Worm (Caenorhabditis elegans) whole organism, L4 larva: ENCODE data around the gene F28F9.3.

Experiments
- D1046.2 ChIP-seq: fragments of 200-800 bp; sonication (Bioruptor generic); IDR thresholded peaks from 2 replicates; pipeline ENCODE4 v1.3.6; 2022; ENCODE audit warnings: missing genetic modification characterization, missing compliant biosample characterization
- ZK546.5 ChIP-seq, 2 experiments: sonication (generic microtip); optimal IDR thresholded peaks; 2 replicates each; lab custom pipeline; 2017; ENCODE audit warnings: missing biosample characterization in 2 of 2, missing genetic modification characterization in 2 of 2
- aha-1 ChIP-seq: fragments of 150-350 bp; peaks from one replicate; lab custom pipeline; 2014; ENCODE audit warnings: missing biosample characterization, missing genetic modification characterization
- ama-1 ChIP-seq: fragments of 150-350 bp; optimal IDR thresholded peaks from 2 replicates; lab custom pipeline; 2014; ENCODE audit warnings: inconsistent platforms, mixed read lengths
- attf-4 ChIP-seq: sonication (generic microtip); optimal IDR thresholded peaks from 3 replicates; lab custom pipeline; 2017; ENCODE audit warnings: missing biosample characterization, missing genetic modification characterization
- ceh-20 ChIP-seq: fragments of 200-800 bp; sonication (Bioruptor generic); IDR thresholded peaks from 2 replicates; pipeline ENCODE4 v1.3.6; 2022; ENCODE audit warnings: missing genetic modification reagents, missing genetic modification characterization, missing compliant biosample characterization
- ceh-28 ChIP-seq: fragments of 150-350 bp; optimal IDR thresholded peaks from 2 replicates; lab custom pipeline; 2014; ENCODE audit warnings: missing biosample characterization, missing genetic modification reagents, missing genetic modification characterization
- ctbp-1 ChIP-seq: fragments of 200-800 bp; sonication (Bioruptor generic); IDR thresholded peaks from 2 replicates; pipeline ENCODE4 v1.3.6; 2022; ENCODE audit warnings: missing genetic modification reagents, missing genetic modification characterization, missing compliant biosample characterization
- daf-16 ChIP-seq, 3 experiments: sonication (generic microtip); optimal IDR thresholded peaks; 2 replicates each; lab custom pipeline; 2016 to 2017; ENCODE audit warnings: missing genetic modification characterization in 3 of 3, missing genetic modification reagents in 3 of 3, mild to moderate bottlenecking in 2 of 3, missing compliant biosample characterization in 2 of 3, missing biosample characterization in 1 of 3, moderate library complexity in 1 of 3
- daf-19 ChIP-seq: fragments of 200-800 bp; sonication (Bioruptor generic); conservative IDR thresholded peaks from 2 replicates; pipeline ENCODE4 v1.3.6; 2022; ENCODE audit warnings: missing genetic modification characterization, missing compliant biosample characterization
- dmd-8 ChIP-seq: fragments of 200-800 bp; sonication (Bioruptor generic); IDR thresholded peaks from 2 replicates; pipeline ENCODE4 v1.3.6; 2022; ENCODE audit warnings: missing genetic modification characterization, missing compliant biosample characterization
- dve-1 ChIP-seq: sonication (generic microtip); optimal IDR thresholded peaks from 2 replicates; lab custom pipeline; 2017; ENCODE audit warnings: antibody characterized with exemption, mild to moderate bottlenecking, missing genetic modification characterization, missing compliant biosample characterization; ENCODE audit not compliant: insufficient read depth
- hmg-1.1 ChIP-seq: fragments of 200-800 bp; sonication (Bioruptor generic); IDR thresholded peaks from 2 replicates; pipeline ENCODE4 v1.3.6; 2022; ENCODE audit warnings: missing genetic modification reagents, missing genetic modification characterization, missing compliant biosample characterization
- madf-9 ChIP-seq: fragments of 200-800 bp; sonication (Bioruptor generic); conservative IDR thresholded peaks from 2 replicates; pipeline ENCODE4 v1.3.6; 2022; ENCODE audit warnings: missing genetic modification reagents, missing genetic modification characterization, missing compliant biosample characterization
- mdl-1 ChIP-seq, 2 experiments: fragments of 150-350 bp in 1 of 2; sonication (generic microtip) in 1 of 2; optimal IDR thresholded peaks; 2 replicates each; lab custom pipeline; 2014 to 2017; ENCODE audit warnings: missing biosample characterization in 2 of 2, missing genetic modification characterization in 2 of 2
- mep-1 ChIP-seq: fragments of 150-350 bp; sonication (generic microtip); optimal IDR thresholded peaks from 3 replicates; lab custom pipeline; 2014; ENCODE audit warnings: missing biosample characterization, missing genetic modification characterization
- mes-2 ChIP-seq: sonication (generic microtip); optimal IDR thresholded peaks from 2 replicates; lab custom pipeline; 2016; ENCODE audit warnings: missing genotype, mild to moderate bottlenecking, missing genetic modification characterization, missing compliant biosample characterization; ENCODE audit not compliant: poor library complexity, severe bottlenecking
- mxl-2 ChIP-seq: fragments of 200-800 bp; sonication (Bioruptor generic); conservative IDR thresholded peaks from 2 replicates; pipeline ENCODE4 v1.3.6; 2022; ENCODE audit warnings: missing genetic modification reagents, missing genetic modification characterization, missing compliant biosample characterization
- nhr-6 ChIP-seq: fragments of 150-350 bp; optimal IDR thresholded peaks from 2 replicates; lab custom pipeline; 2014; ENCODE audit warnings: missing biosample characterization, missing genetic modification characterization
- pha-4 ChIP-seq, 2 experiments: fragments of 150-350 bp in 1 of 2; fragments of 200-800 bp in 1 of 2; sonication (Bioruptor generic) in 1 of 2; IDR thresholded peaks in 1 of 2; optimal IDR thresholded peaks in 1 of 2; 2 replicates each; pipeline versions ENCODE4 v1.3.6 to Lab custom; 2014 to 2022; ENCODE audit warnings: missing genetic modification characterization in 2 of 2, missing genetic modification reagents in 2 of 2, missing biosample characterization in 1 of 2, missing compliant biosample characterization in 1 of 2
- php-3 ChIP-seq: fragments of 200-800 bp; sonication (Bioruptor generic); IDR thresholded peaks from 2 replicates; pipeline ENCODE4 v1.3.6; 2022; ENCODE audit warnings: missing genetic modification reagents, missing genetic modification characterization, missing compliant biosample characterization
- rbr-2 ChIP-seq: sonication (generic microtip); optimal IDR thresholded peaks from 2 replicates; lab custom pipeline; 2016; ENCODE audit warnings: missing genotype, missing genetic modification characterization, missing compliant biosample characterization
- saeg-2 ChIP-seq: fragments of 200-800 bp; sonication (Bioruptor generic); IDR thresholded peaks from 2 replicates; pipeline ENCODE4 v1.3.6; 2022; ENCODE audit warnings: missing genetic modification reagents, missing genetic modification characterization, missing compliant biosample characterization
- snpc-1.2 ChIP-seq: fragments of 200-800 bp; sonication (Bioruptor generic); IDR thresholded peaks from 2 replicates; pipeline ENCODE4 v1.3.6; 2022; ENCODE audit warnings: missing genetic modification reagents, missing genetic modification characterization, missing compliant biosample characterization
- snpc-4 ChIP-seq: fragments of 150-350 bp; optimal IDR thresholded peaks from 2 replicates; lab custom pipeline; 2014; ENCODE audit warnings: missing biosample characterization, missing genetic modification characterization
- spr-1 ChIP-seq: sonication (generic microtip); optimal IDR thresholded peaks from 2 replicates; lab custom pipeline; 2016; ENCODE audit warnings: mild to moderate bottlenecking, missing genetic modification characterization, missing compliant biosample characterization
- spr-3 ChIP-seq: fragments of 200-800 bp; sonication (Bioruptor generic); optimal IDR thresholded peaks from 2 replicates; lab custom pipeline; 2018; ENCODE audit warnings: mild to moderate bottlenecking, missing genetic modification characterization, missing compliant biosample characterization
- tag-97 ChIP-seq: fragments of 200-800 bp; sonication (Bioruptor generic); IDR thresholded peaks from 2 replicates; pipeline ENCODE4 v1.3.6; 2022; ENCODE audit warnings: missing genetic modification characterization, missing compliant biosample characterization
- zag-1 ChIP-seq: fragments of 150-350 bp; optimal IDR thresholded peaks from 2 replicates; lab custom pipeline; 2014; ENCODE audit warnings: missing biosample characterization, missing genetic modification characterization
- zip-11 ChIP-seq: fragments of 200-800 bp; sonication (Bioruptor generic); IDR thresholded peaks from 2 replicates; pipeline ENCODE4 v1.3.6; 2022; ENCODE audit warnings: missing genetic modification characterization, missing compliant biosample characterization

F28F9.3 gene

ce11 chrIV:3827724-3828123 lies 1.0 kb downstream of the F28F9.3 start:
- TF ChIP-seq rbr-2 (tag; lab: Kevin White, UChicago) (no peak), mdl-1 (tag; optimal IDR thresholded peaks at IDR 0.05; lab: Kevin White, UChicago) (peak in 1 of 2 experiments; percentile 15)

DNA sequence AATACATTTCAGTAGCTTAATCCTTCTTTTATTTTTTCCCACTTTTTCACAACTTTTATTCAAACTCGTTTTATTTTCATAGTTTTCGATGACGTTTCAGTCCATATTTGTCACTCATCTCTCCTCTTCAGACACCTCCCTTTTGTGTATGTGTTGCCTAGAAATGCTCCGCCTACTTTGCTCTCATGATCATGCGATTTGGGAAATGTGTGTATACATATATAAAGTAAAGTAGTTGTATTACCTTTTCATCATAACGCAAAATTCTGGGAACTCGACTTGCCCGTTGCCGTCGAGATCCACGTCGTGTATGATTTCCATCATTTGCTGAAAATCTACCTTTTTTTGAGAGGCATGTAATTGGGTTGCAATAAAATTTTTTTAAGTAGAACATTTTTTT lies 5.3 kb downstream of the F28F9.3 start:
- TF ChIP-seq mes-2 (tag; lab: Kevin White, UChicago): no peak
- TF ChIP-seq zip-11: no peak
- TF ChIP-seq pha-4 (GFP tag; IDR thresholded peaks at IDR 0.05; lab: Robert Waterston, UW): no peak
- no peak for TF ChIP-seq pha-4 (tag; optimal IDR thresholded peaks at IDR 0.05; lab: Kevin White, UChicago)
- no peak for TF ChIP-seq zag-1 (tag; lab: Kevin White, UChicago)
- TF ChIP-seq, all 104 proteins: peak for 0

ce11 chrIV:3833778-3834177 lies 7.1 kb downstream of the F28F9.3 start:
- TF ChIP-seq mep-1: no peak
- TF ChIP-seq aha-1 (tag; lab: Kevin White, UChicago): peak; percentile 83

- no peak for TF ChIP-seq daf-16 (GFP tag; optimal IDR thresholded peaks at IDR 0.05; lab: Kevin White, UChicago)
- TF ChIP-seq daf-16 (tag; optimal IDR thresholded peaks at IDR 0.05; lab: Kevin White, UChicago): no peak
- TF ChIP-seq mxl-2 (GFP tag; lab: Robert Waterston, UW): no peak
- TF ChIP-seq madf-9 (GFP tag; lab: Robert Waterston, UW): no peak
Measured at ce11 chrIV:3835065-3835464, 8.4 kb downstream of the F28F9.3 start, which contains the start of gene cal-3. TSS of gene cal-3 (minus strand) at chrIV:3835165.

ce11 chrIV:3838687-3839086 lies 12.0 kb downstream of the F28F9.3 start:
- TF ChIP-seq dmd-8 (GFP tag; lab: Robert Waterston, UW): no peak
- TF ChIP-seq tag-97 (GFP tag; lab: Robert Waterston, UW): no peak

DNA sequence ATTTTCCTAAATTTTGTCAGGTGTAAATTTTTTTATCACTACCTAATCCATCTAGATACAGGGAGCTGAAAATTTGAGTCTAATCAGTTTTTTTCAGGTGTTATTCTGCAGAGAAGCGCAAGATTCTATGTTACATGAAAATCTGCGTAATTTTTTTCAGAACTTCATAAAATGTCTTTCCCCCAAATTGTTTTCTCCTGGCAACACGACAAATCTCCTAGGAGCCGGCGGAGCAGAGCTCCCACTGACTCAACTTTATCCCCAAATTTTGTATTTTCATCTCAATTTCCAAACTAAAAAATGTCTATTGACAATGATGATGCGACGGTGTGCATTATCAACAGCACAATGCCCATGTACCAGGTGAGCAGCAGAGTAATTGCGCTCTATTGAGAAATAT lies 12.7 kb downstream of the F28F9.3 start, which contains the start of gene F28F9.2:
Gene F28F9.2 (plus strand): TSS at position 301 of the 400 bp plus-strand sequence.
- TF ChIP-seq saeg-2 (GFP tag; lab: Robert Waterston, UW): no peak
- no peak for TF ChIP-seq spr-1 (tag; lab: Kevin White, UChicago)
- TF ChIP-seq ceh-28 (tag; lab: Kevin White, UChicago): no peak
- TF ChIP-seq ama-1 (lab: Kevin White, UChicago): no peak
- TF ChIP-seq daf-19: no peak
- no peak for TF ChIP-seq attf-4 (tag; lab: Kevin White, UChicago)
- no peak for TF ChIP-seq ctbp-1
- no peak for TF ChIP-seq ceh-20
- TF ChIP-seq snpc-1.2: no peak
- TF ChIP-seq madf-9 (GFP tag; lab: Robert Waterston, UW): no peak
- TF ChIP-seq hmg-1.1 (GFP tag; lab: Robert Waterston, UW): no peak
- no peak for TF ChIP-seq dve-1 (tag; lab: Kevin White, UChicago)
- TF ChIP-seq nhr-6 (tag; lab: Kevin White, UChicago): no peak
- TF ChIP-seq D1046.2 (GFP tag; lab: Robert Waterston, UW): no peak
- TF ChIP-seq php-3 (GFP tag; lab: Robert Waterston, UW): no peak
- no peak for TF ChIP-seq ZK546.5 (tag; optimal IDR thresholded peaks at IDR 0.05; lab: Kevin White, UChicago)
- TF ChIP-seq spr-3 (GFP tag; lab: Kevin White, UChicago): no peak
- TF ChIP-seq snpc-4: no peak
